Fruit fly (Drosophila melanogaster) whole organism, pupa: ENCODE measurements around the gene CG15629.

ENCODE experiments used
- CG15710 ChIP-seq: fragments of 200-800 bp; sonication (Bioruptor generic); optimal IDR thresholded peaks from 2 replicates; lab custom pipeline; 2018; ENCODE audit warnings: missing biosample characterization, mild to moderate bottlenecking, missing genetic modification characterization, moderate library complexity
- CG17806 ChIP-seq: fragments of 200-800 bp; sonication (Bioruptor generic); optimal IDR thresholded peaks from 2 replicates; lab custom pipeline; 2018; ENCODE audit warnings: missing biosample characterization, mild to moderate bottlenecking, missing genetic modification characterization, moderate library complexity
- EcR ChIP-seq: fragments of 200-800 bp; sonication (Bioruptor generic); optimal IDR thresholded peaks from 3 replicates; lab custom pipeline; 2019; ENCODE audit warnings: missing biosample characterization, missing genetic modification characterization, mild to moderate bottlenecking, moderate library complexity, missing genetic modification reagents
- Pif1B ChIP-seq: fragments of 200-800 bp; sonication (Bioruptor generic); optimal IDR thresholded peaks from 3 replicates; lab custom pipeline; 2016; ENCODE audit warnings: missing biosample characterization, missing genetic modification characterization
- fd96Ca ChIP-seq: fragments of 200-800 bp; sonication (Bioruptor generic); IDR thresholded peaks from 3 replicates; pipeline ENCODE4 v1.3.6; 2022; ENCODE audit warnings: missing biosample characterization, missing genetic modification characterization

DNA sequence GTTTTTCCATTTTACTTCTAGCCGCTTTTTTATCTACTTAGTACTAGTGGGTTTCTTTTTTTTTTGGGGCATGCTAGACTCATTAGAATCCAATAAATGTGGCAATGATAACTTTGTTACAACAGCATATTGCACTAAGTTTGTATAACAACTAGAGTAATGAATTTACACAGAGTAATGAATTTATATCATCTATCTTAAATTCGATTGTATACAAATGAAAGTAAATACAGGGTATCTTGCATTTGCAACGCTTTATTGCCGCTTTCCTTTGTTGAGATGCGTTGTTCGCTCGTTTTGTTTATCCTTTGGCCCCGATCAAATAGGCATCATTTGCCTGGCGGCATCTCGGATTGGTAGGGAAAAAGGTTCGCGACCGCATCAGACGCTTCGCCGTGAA lies 42.0 kb downstream of the CG15629 start:
- TF ChIP-seq Pif1B: no peak
- TF ChIP-seq EcR (GFP tag; lab: Kevin White, UChicago): no peak
- no peak for TF ChIP-seq CG17806
- TF ChIP-seq CG15710 (tag; lab: Kevin White, UChicago): no peak
- TF ChIP-seq fd96Ca (GFP tag; lab: Robert Waterston, UW): no peak
